Worm (Caenorhabditis elegans): ENCODE data around the gene R03H10.6.
A peak's percentile ranks its signal among the peaks of the same experiment; 100 is the strongest.

R03H10.6 gene

ce11 chrII:4194127-4194526 lies 20.8 kb upstream of the R03H10.6 start, which contains the start of gene mth-2 (continued):
- TF ChIP-seq F44E2.7 (GFP tag; IDR thresholded peaks at IDR 0.05) (no peak), nhr-11 (tag; optimal IDR thresholded peaks at IDR 0.05) (no peak), mes-2 (tag; optimal IDR thresholded peaks at IDR 0.05; ENCODE audit: poor library complexity, severe bottlenecking) (peak; percentile 18), pqm-1 (tag; optimal IDR thresholded peaks at IDR 0.05) (peak; percentile 77), hif-1 (tag; optimal IDR thresholded peaks at IDR 0.05) (no peak), tra-1 (GFP tag; IDR thresholded peaks at IDR 0.05) (peak; percentile 25; the same call in 1 of the 2 replicates), vab-7 (GFP tag; IDR thresholded peaks at IDR 0.05) (no peak), ceh-28 (tag; optimal IDR thresholded peaks at IDR 0.05) (no peak), F26F4.8 (GFP tag; conservative IDR thresholded peaks at IDR 0.05) (no peak), madf-9 (GFP tag; conservative IDR thresholded peaks at IDR 0.05) (no peak), Y105C5A.15 (GFP tag; IDR thresholded peaks at IDR 0.05) (no peak), zip-2 (tag; optimal IDR thresholded peaks at IDR 0.05) (no peak), nhr-6 (tag; optimal IDR thresholded peaks at IDR 0.05) (no peak), nhr-102 (tag; optimal IDR thresholded peaks at IDR 0.05) (no peak), hlh-11 (tag; optimal IDR thresholded peaks at IDR 0.05) (peak; percentile 68), spr-3 (GFP tag; optimal IDR thresholded peaks at IDR 0.05) (no peak), nhr-76 (tag; optimal IDR thresholded peaks at IDR 0.05) (no peak), ZK546.5 (tag; optimal IDR thresholded peaks at IDR 0.05) (no peak), T20F7.1 (GFP tag; optimal IDR thresholded peaks at IDR 0.05) (no peak), F10B5.3 (tag; optimal IDR thresholded peaks at IDR 0.05) (no peak), ZK337.2 (GFP tag; IDR thresholded peaks at IDR 0.05) (no peak), fkh-10 (GFP tag; optimal IDR thresholded peaks at IDR 0.05) (no peak), unc-62 (GFP tag; optimal IDR thresholded peaks at IDR 0.05 in 1 of 2) (peak in 1 of 2 experiments; percentile 43), unc-62 (tag; optimal IDR thresholded peaks at IDR 0.05) (no peak), rbr-2 (tag; optimal IDR thresholded peaks at IDR 0.05) (no peak)

ce11 chrII:4186364-4186763 lies 13.1 kb upstream of the R03H10.6 start, which contains the start of gene cpna-1:
cpna-1 (plus strand) TSS chrII:4186664.
- TF ChIP-seq set-16 (GFP tag; IDR thresholded peaks at IDR 0.05) (0 out of 2 replicates have a peak, but pooled peaks have one; percentile 33), mdl-1 (tag; optimal IDR thresholded peaks at IDR 0.05) (no peak)

DNA sequence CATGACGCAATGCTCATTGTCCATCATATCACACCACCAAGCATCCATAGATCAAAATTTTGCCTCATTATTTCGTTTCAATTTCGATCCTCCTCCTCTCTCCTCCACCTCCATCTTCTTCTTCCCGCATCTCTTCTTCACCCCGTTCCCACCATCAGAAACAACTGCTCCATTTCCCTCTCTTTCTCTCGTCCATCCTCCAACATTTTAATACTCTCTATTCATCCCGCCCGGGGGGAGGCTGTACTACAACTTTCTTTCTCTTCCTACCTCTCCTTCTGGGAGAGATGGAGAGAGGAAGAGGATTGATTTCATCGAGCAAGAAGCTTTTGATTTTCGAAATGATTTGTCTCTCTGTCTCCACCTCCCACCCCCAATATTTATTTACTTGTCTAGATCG lies 10.7 kb upstream of the R03H10.6 start:
- TF ChIP-seq nhr-28 (tag; optimal IDR thresholded peaks at IDR 0.05) (peak; percentile 8), attf-4 (tag; optimal IDR thresholded peaks at IDR 0.05) (no peak), daf-16 (GFP tag; optimal IDR thresholded peaks at IDR 0.05) (peak in 1 of 2 experiments; percentile 21), daf-16 (tag; optimal IDR thresholded peaks at IDR 0.05) (no peak), hmg-1.1 (GFP tag; IDR thresholded peaks at IDR 0.05) (0 out of 2 replicates have a peak, but pooled peaks have one; percentile 22), nhr-111 (GFP tag; optimal IDR thresholded peaks at IDR 0.05) (no peak), zip-2 (tag; optimal IDR thresholded peaks at IDR 0.05) (no peak), skn-1 (tag; optimal IDR thresholded peaks at IDR 0.05) (no peak), mxl-2 (GFP tag; conservative IDR thresholded peaks at IDR 0.05) (no peak)

DNA sequence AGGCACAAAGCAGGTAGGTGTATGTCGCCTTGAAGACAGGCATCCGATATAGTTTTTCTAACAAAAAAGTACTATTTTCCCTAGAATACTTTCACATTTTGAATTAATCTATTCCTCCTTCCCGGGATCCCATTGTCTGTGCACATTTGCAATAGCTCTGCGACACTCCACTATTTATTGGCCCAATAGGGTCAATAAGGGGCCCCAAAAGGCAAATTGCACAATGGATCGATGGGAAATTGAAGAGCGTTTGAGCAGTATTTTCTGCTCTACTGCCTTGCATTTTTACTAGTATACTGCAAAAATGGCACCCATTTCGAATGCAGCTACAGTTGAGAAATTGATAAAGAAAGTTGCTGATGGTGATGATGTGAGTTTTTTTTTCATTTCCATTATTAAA lies 9.1 kb upstream of the R03H10.6 start, which contains the start of gene R03H10.11:
Gene R03H10.11, plus strand, starts transcription at position 301 of the 400 bp plus-strand sequence.
- TF ChIP-seq ceh-82 (tag; optimal IDR thresholded peaks at IDR 0.05) (no peak), spr-3 (GFP tag; optimal IDR thresholded peaks at IDR 0.05) (no peak), nhr-111 (GFP tag; optimal IDR thresholded peaks at IDR 0.05) (no peak)

DNA sequence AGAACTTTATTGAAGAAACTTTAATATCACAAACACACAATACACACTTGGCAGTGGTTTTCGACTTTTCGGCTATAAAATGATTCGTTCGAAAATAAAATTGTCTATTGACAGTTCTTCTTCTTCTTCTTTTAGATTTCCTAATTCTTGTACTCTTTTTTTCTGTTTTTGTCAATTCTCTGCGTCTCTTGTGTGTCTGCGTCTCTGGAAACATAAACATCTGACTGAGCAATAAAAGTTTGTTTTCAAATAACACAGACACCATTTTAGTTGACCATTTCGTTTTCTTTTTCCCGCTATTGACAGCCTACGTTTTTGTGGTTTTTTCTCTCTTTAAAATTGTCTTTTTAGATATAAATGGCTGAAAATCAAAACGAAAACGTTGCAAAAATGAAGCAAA lies 6.6 kb upstream of the R03H10.6 start, which contains the start of gene R03H10.1:
Gene R03H10.1, plus strand, starts transcription at position 352 of the 400 bp plus-strand sequence.
- TF ChIP-seq snpc-4 (tag; optimal IDR thresholded peaks at IDR 0.05) (no peak), daf-12 (tag; optimal IDR thresholded peaks at IDR 0.05) (no peak), daf-16 (GFP tag; optimal IDR thresholded peaks at IDR 0.05) (no peak), daf-16 (tag; optimal IDR thresholded peaks at IDR 0.05) (peak; percentile 89), php-3 (GFP tag; IDR thresholded peaks at IDR 0.05) (peak; percentile 71), spr-1 (tag; optimal IDR thresholded peaks at IDR 0.05) (no peak), dve-1 (tag; optimal IDR thresholded peaks at IDR 0.05; ENCODE audit: insufficient read depth) (peak; percentile 66), nhr-11 (tag; optimal IDR thresholded peaks at IDR 0.05) (no peak), ceh-82 (tag; optimal IDR thresholded peaks at IDR 0.05) (no peak), mdt-29 (GFP tag; IDR thresholded peaks at IDR 0.05) (no peak), pqm-1 (tag; optimal IDR thresholded peaks at IDR 0.05) (no peak), lim-7 (GFP tag; IDR thresholded peaks at IDR 0.05) (no peak), daf-19 (GFP tag; conservative IDR thresholded peaks at IDR 0.05) (no peak), mxl-2 (GFP tag; conservative IDR thresholded peaks at IDR 0.05) (no peak), mdl-1 (tag; optimal IDR thresholded peaks at IDR 0.05) (no peak), nhr-28 (tag; optimal IDR thresholded peaks at IDR 0.05) (peak; percentile 14), aha-1 (tag) (peak; percentile 76), dmd-9 (GFP tag; IDR thresholded peaks at IDR 0.05) (no peak)
